Fruit fly (Drosophila melanogaster) whole organism, pupa: ENCODE results near the gene CG33178.

Source experiments
- CG12605 ChIP-seq: fragments of 200-800 bp; sonication (Bioruptor generic); IDR thresholded peaks from 2 replicates; pipeline ENCODE4 v1.3.6; 2022; ENCODE audit warnings: missing biosample characterization, missing genetic modification characterization
- CG9948 ChIP-seq: fragments of 200-800 bp; sonication (Bioruptor generic); optimal IDR thresholded peaks from 2 replicates; lab custom pipeline; 2018; ENCODE audit warnings: missing biosample characterization, mild to moderate bottlenecking, missing genetic modification characterization, moderate library complexity
- Pif1B ChIP-seq: fragments of 200-800 bp; sonication (Bioruptor generic); optimal IDR thresholded peaks from 3 replicates; lab custom pipeline; 2016; ENCODE audit warnings: missing biosample characterization, missing genetic modification characterization
- fd96Ca ChIP-seq: fragments of 200-800 bp; sonication (Bioruptor generic); IDR thresholded peaks from 3 replicates; pipeline ENCODE4 v1.3.6; 2022; ENCODE audit warnings: missing biosample characterization, missing genetic modification characterization

- TF ChIP-seq CG9948 (tag; lab: Kevin White, UChicago): no peak
- no peak for TF ChIP-seq CG12605 (GFP tag; lab: Robert Waterston, UW)
- TF ChIP-seq Pif1B (GFP tag; lab: Kevin White, UChicago): no peak
- no peak for TF ChIP-seq fd96Ca
Observed at dm6 chrX:15080780-15081402, 1.7 kb upstream of the CG33178 start, which contains the start of gene CG33177.
